Worm (Caenorhabditis elegans) whole organism, L1 larva: ENCODE results near the gene Y22D7AL.7.

Experiments
- C04F5.9 ChIP-seq: sonication (generic microtip); optimal IDR thresholded peaks from 2 replicates; lab custom pipeline; 2016; ENCODE audit warnings: missing genetic modification characterization, missing compliant biosample characterization
- blmp-1 ChIP-seq: fragments of 150-350 bp; optimal IDR thresholded peaks from 2 replicates; lab custom pipeline; 2014; ENCODE audit warnings: missing biosample characterization, missing genetic modification characterization
- ceh-82 ChIP-seq, 3 experiments: fragments of 150-350 bp in 1 of 3; sonication (generic microtip) in 2 of 3; optimal IDR thresholded peaks; 2 replicates each; lab custom pipeline; 2014 to 2017; ENCODE audit warnings: missing biosample characterization in 3 of 3, missing genetic modification characterization in 3 of 3
- dpl-1 ChIP-seq, 3 experiments: fragments of 150-350 bp in 2 of 3; sonication (generic microtip) in 1 of 3; optimal IDR thresholded peaks; 2 replicates each; lab custom pipeline; 2014 to 2017; ENCODE audit warnings: missing biosample characterization in 3 of 3, missing genetic modification characterization in 3 of 3, missing genetic modification reagents in 3 of 3
- dsc-1 ChIP-seq: sonication (generic microtip); optimal IDR thresholded peaks from 2 replicates; lab custom pipeline; 2016; ENCODE audit warnings: mild to moderate bottlenecking, missing genetic modification characterization, missing compliant biosample characterization
- efl-1 ChIP-seq, 4 experiments: fragments of 150-350 bp; optimal IDR thresholded peaks in 3 of 4; peaks in 1 of 4; 1 replicate in 1 of 4; 2 replicates in 3 of 4; lab custom pipeline; 2014; ENCODE audit warnings: missing biosample characterization in 2 of 4, missing genetic modification characterization in 2 of 4, missing genetic modification reagents in 2 of 4
- hlh-17 ChIP-seq: fragments of 200-800 bp; sonication (Bioruptor generic); optimal IDR thresholded peaks from 2 replicates; lab custom pipeline; 2018; ENCODE audit warnings: missing genetic modification characterization, mild to moderate bottlenecking, missing compliant biosample characterization, moderate library complexity, borderline replicate concordance
- hlh-4 ChIP-seq: sonication (generic microtip); optimal IDR thresholded peaks from 2 replicates; lab custom pipeline; 2016; ENCODE audit warnings: mild to moderate bottlenecking, missing genetic modification characterization, missing compliant biosample characterization
- isw-1 ChIP-seq: fragments of 200-800 bp; sonication (Bioruptor generic); IDR thresholded peaks from 2 replicates; pipeline ENCODE4 v1.3.6; 2022; ENCODE audit warnings: missing genetic modification characterization, missing compliant biosample characterization
- lin-13 ChIP-seq: fragments of 150-350 bp; optimal IDR thresholded peaks from 2 replicates; lab custom pipeline; 2014; ENCODE audit warnings: missing biosample characterization, missing genetic modification reagents, missing genetic modification characterization
- lin-15B ChIP-seq: fragments of 150-350 bp; sonication (generic microtip); optimal IDR thresholded peaks from 3 replicates; lab custom pipeline; 2014; ENCODE audit warnings: missing biosample characterization, missing genetic modification characterization
- lir-3 ChIP-seq: sonication (generic microtip); optimal IDR thresholded peaks from 2 replicates; lab custom pipeline; 2016; ENCODE audit warnings: mild to moderate bottlenecking, missing genetic modification characterization, moderate library complexity, missing compliant biosample characterization; ENCODE audit not compliant: poor library complexity
- lsy-2 ChIP-seq, 2 experiments: fragments of 150-350 bp; optimal IDR thresholded peaks; 2 replicates each; lab custom pipeline; 2014; ENCODE audit warnings: missing biosample characterization in 2 of 2, missing genetic modification characterization in 2 of 2
- mab-9 ChIP-seq: fragments of 200-800 bp; sonication (Bioruptor generic); IDR thresholded peaks from 2 replicates; pipeline ENCODE4 v1.3.6; 2022; ENCODE audit warnings: missing genetic modification reagents, missing genetic modification characterization, missing compliant biosample characterization
- mdl-1 ChIP-seq, 2 experiments: fragments of 150-350 bp; optimal IDR thresholded peaks; 2 replicates each; lab custom pipeline; 2014 to 2017; ENCODE audit warnings: missing biosample characterization in 2 of 2, missing genetic modification characterization in 2 of 2, inconsistent platforms in 1 of 2
- nhr-11 ChIP-seq: fragments of 150-350 bp; optimal IDR thresholded peaks from 2 replicates; lab custom pipeline; 2014; ENCODE audit warnings: missing biosample characterization, missing genetic modification characterization
- nhr-12 ChIP-seq: sonication (generic microtip); optimal IDR thresholded peaks from 2 replicates; lab custom pipeline; 2017; ENCODE audit warnings: missing biosample characterization, missing genetic modification characterization
- nhr-237 ChIP-seq: fragments of 150-350 bp; optimal IDR thresholded peaks from 2 replicates; lab custom pipeline; 2014; ENCODE audit warnings: missing biosample characterization, missing genetic modification characterization
- nhr-47 ChIP-seq: sonication (generic microtip); optimal IDR thresholded peaks from 2 replicates; lab custom pipeline; 2016; ENCODE audit warnings: mild to moderate bottlenecking, missing genetic modification characterization, moderate library complexity, missing compliant biosample characterization
- nhr-71 ChIP-seq: sonication (generic microtip); optimal IDR thresholded peaks from 2 replicates; lab custom pipeline; 2016; ENCODE audit warnings: mild to moderate bottlenecking, missing genetic modification characterization, moderate library complexity, missing compliant biosample characterization
- nhr-85 ChIP-seq: sonication (generic microtip); peaks from one replicate; lab custom pipeline; 2016; ENCODE audit warnings: missing genetic modification characterization, inconsistent platforms, missing compliant biosample characterization
- nhr-90 ChIP-seq: sonication (generic microtip); optimal IDR thresholded peaks from 2 replicates; lab custom pipeline; 2016; ENCODE audit warnings: mild to moderate bottlenecking, missing genetic modification characterization, missing compliant biosample characterization; ENCODE audit not compliant: poor library complexity
- pax-3 ChIP-seq: fragments of 200-800 bp; sonication (Bioruptor generic); optimal IDR thresholded peaks from 2 replicates; lab custom pipeline; 2018; ENCODE audit warnings: mild to moderate bottlenecking, missing genetic modification characterization, moderate library complexity, missing compliant biosample characterization
- rnt-1 ChIP-seq: sonication (generic microtip); optimal IDR thresholded peaks from 2 replicates; lab custom pipeline; 2016; ENCODE audit warnings: mild to moderate bottlenecking, missing genetic modification characterization, moderate library complexity, missing compliant biosample characterization
- snpc-4 ChIP-seq: fragments of 150-350 bp; optimal IDR thresholded peaks from 2 replicates; lab custom pipeline; 2014; ENCODE audit warnings: missing biosample characterization, missing genetic modification characterization
- snu-23 ChIP-seq: sonication (generic microtip); optimal IDR thresholded peaks from 2 replicates; lab custom pipeline; 2016; ENCODE audit warnings: missing genetic modification characterization, missing compliant biosample characterization
- sup-37 ChIP-seq: fragments of 200-800 bp; sonication (Bioruptor generic); optimal IDR thresholded peaks from 2 replicates; lab custom pipeline; 2018; ENCODE audit warnings: mild to moderate bottlenecking, missing genetic modification characterization, missing compliant biosample characterization
- swsn-7 ChIP-seq: sonication (generic microtip); optimal IDR thresholded peaks from 2 replicates; lab custom pipeline; 2016; ENCODE audit warnings: missing genetic modification characterization, missing compliant biosample characterization
- tbx-2 ChIP-seq: sonication (generic microtip); optimal IDR thresholded peaks from 2 replicates; lab custom pipeline; 2016; ENCODE audit warnings: missing genetic modification characterization, missing compliant biosample characterization
- tlp-1 ChIP-seq: fragments of 150-350 bp; optimal IDR thresholded peaks from 2 replicates; lab custom pipeline; 2014; ENCODE audit warnings: missing biosample characterization, missing genetic modification characterization
- unc-86 ChIP-seq: sonication (generic microtip); optimal IDR thresholded peaks from 2 replicates; lab custom pipeline; 2016; ENCODE audit warnings: missing genetic modification characterization, missing compliant biosample characterization
- xbp-1 ChIP-seq: sonication (generic microtip); optimal IDR thresholded peaks from 2 replicates; lab custom pipeline; 2016; ENCODE audit warnings: missing genetic modification characterization, missing compliant biosample characterization
- ztf-4 ChIP-seq: fragments of 150-350 bp; optimal IDR thresholded peaks from 2 replicates; lab custom pipeline; 2014; ENCODE audit warnings: missing biosample characterization, missing genetic modification characterization

Y22D7AL.7 gene

DNA sequence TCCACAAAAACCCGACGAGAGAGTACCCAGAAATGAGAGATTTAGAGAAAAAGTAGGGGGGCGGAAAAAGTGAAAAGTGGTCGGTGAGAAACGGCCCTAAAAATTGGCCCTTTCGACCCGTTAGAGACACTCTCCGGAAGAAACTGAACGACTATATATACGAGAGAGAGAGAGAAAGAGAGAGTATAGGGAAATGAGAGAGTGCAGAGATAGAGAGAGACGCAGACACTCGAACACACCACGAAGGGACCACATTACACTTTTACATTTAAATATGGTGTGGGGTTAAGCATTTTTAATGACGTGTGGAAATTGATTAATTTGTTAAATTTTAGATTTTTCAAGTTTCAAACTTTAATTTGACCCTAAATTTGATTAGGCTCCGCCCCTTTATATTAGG is 15.1 kb downstream of the Y22D7AL.7 start:
- TF ChIP-seq nhr-12 (tag; lab: Kevin White, UChicago) (no peak), tlp-1 (tag; lab: Kevin White, UChicago) (no peak), C04F5.9 (no peak), lsy-2 (tag; optimal IDR thresholded peaks at IDR 0.05; lab: Kevin White, UChicago) (peak; percentile 20 to 58), lin-13 (GFP tag; lab: Kevin White, UChicago) (no peak), tbx-2 (tag; lab: Kevin White, UChicago) (peak; percentile 36), unc-86 (tag; lab: Kevin White, UChicago) (peak; percentile 51), sup-37 (no peak), hlh-4 (tag; lab: Kevin White, UChicago) (no peak), dpl-1 (GFP tag; optimal IDR thresholded peaks at IDR 0.05; lab: Kevin White, UChicago) (peak in 1 of 3 experiments; percentile 2), ztf-4 (tag; lab: Kevin White, UChicago) (no peak), nhr-71 (tag; lab: Kevin White, UChicago) (peak; percentile 61), mdl-1 (tag; optimal IDR thresholded peaks at IDR 0.05; lab: Kevin White, UChicago) (no peak), snu-23 (GFP tag; lab: Kevin White, UChicago) (peak; percentile 39), xbp-1 (tag; lab: Kevin White, UChicago) (peak; percentile 1), isw-1 (GFP tag; lab: Robert Waterston, UW) (peak; percentile 14), swsn-7 (tag; lab: Kevin White, UChicago) (peak; percentile 46), hlh-17 (no peak), nhr-237 (tag; lab: Kevin White, UChicago) (no peak), lir-3 (tag; lab: Kevin White, UChicago) (no peak), blmp-1 (tag; lab: Kevin White, UChicago) (peak; percentile 12), efl-1 (optimal IDR thresholded peaks at IDR 0.05; lab: Kevin White, UChicago) (peak; percentile 58 to 70), efl-1 (GFP tag; optimal IDR thresholded peaks at IDR 0.05 in 1 of 2; lab: Kevin White, UChicago) (peak in 1 of 2 experiments; percentile 32), ceh-82 (tag; optimal IDR thresholded peaks at IDR 0.05; lab: Kevin White, UChicago) (peak in 2 of 3 experiments; percentile 15 to 50), dsc-1 (tag; lab: Kevin White, UChicago) (peak; percentile 9), pax-3 (tag; lab: Kevin White, UChicago) (no peak)
- TF ChIP-seq, all 84 proteins: peak for 13

DNA sequence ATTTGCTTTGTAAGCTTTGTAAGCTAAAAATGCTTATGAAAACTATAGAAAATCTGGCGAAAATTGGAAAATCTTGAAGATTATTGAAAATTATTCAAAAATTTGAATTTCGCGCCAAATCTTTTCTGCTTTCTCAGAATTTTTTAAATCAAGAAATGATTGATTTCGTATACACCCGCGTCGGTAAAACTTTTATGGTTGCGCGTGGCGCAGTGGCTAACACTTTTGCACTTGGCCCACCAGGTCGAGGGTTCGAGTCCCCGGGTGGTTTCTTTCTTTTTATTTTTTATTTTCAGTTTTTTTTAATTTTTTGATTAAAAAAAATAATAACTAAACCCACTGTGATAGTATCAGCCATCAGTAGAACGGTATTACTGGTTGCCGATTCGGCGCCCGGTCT is 22.4 kb downstream of the Y22D7AL.7 start:
- peak; percentile 2 for TF ChIP-seq lin-15B (tag; lab: Kevin White, UChicago)
- TF ChIP-seq nhr-85 = peak; percentile 60
- TF ChIP-seq nhr-11 (tag; lab: Kevin White, UChicago) = no peak
- TF ChIP-seq C04F5.9 = no peak
- TF ChIP-seq dpl-1 (GFP tag; optimal IDR thresholded peaks at IDR 0.05; lab: Kevin White, UChicago) = peak in 1 of 3 experiments; percentile 16
- no peak for TF ChIP-seq efl-1 (optimal IDR thresholded peaks at IDR 0.05; lab: Kevin White, UChicago)
- TF ChIP-seq efl-1 (GFP tag; optimal IDR thresholded peaks at IDR 0.05 in 1 of 2; lab: Kevin White, UChicago) = peak; percentile 18 to 89
- TF ChIP-seq, all 84 proteins: peak for 4

DNA sequence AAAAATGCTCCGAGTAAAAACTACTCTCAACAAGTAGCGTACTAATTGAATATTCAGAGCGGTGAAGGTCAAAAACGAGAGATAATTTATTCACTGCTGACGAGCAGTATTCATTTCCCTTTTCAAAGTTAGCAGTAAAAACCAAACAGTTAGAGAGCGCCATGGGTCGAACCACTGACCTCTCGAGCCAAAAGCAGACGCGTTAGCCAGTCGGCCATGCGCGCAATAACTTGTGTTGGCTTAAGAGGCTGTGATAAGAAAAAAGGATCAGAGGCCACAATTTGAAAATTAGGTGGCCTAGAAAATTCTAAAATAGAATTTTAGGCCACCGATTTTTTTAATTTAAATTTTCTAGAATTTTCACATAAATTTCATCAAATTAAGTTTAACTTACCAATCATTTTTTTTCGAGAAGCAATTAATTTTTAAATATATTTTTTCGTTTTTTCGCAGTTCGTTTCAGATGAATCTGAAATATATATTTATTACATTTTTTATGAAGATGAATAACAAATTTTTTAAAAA is 24.2 kb downstream of the Y22D7AL.7 start, which contains the start of gene sms-3:
sms-3 (minus strand) TSS at position 475 of the 525 bp plus-strand sequence.
- TF ChIP-seq nhr-71 (tag; lab: Kevin White, UChicago) (peak; percentile 5), mab-9 (GFP tag; lab: Robert Waterston, UW) (no peak), snpc-4 (tag; lab: Kevin White, UChicago) (no peak), ceh-82 (tag; optimal IDR thresholded peaks at IDR 0.05; lab: Kevin White, UChicago) (peak in 1 of 3 experiments; percentile 3), nhr-90 (tag; lab: Kevin White, UChicago) (peak; percentile 2), nhr-47 (tag; lab: Kevin White, UChicago) (peak; percentile 13), rnt-1 (tag; lab: Kevin White, UChicago) (peak; percentile 16)
